Worm (Caenorhabditis elegans): ENCODE measurements around the gene F41D9.2.

The F41D9.2 gene

ce11 chrX:8381651-8382050, 3.1 kb downstream of the F41D9.2 start (continued):
- no peak for TF ChIP-seq F33H1.4 (GFP tag; IDR thresholded peaks at IDR 0.05)
- TF ChIP-seq ama-1 (optimal IDR thresholded peaks at IDR 0.05), result no peak
- peak in 1 of 2 experiments; percentile 59 for TF ChIP-seq ama-1 (GFP tag; optimal IDR thresholded peaks at IDR 0.05)
- TF ChIP-seq F39B2.1 (GFP tag; IDR thresholded peaks at IDR 0.05), result 0 out of 2 replicates have a peak, but pooled peaks have one; percentile 30

DNA sequence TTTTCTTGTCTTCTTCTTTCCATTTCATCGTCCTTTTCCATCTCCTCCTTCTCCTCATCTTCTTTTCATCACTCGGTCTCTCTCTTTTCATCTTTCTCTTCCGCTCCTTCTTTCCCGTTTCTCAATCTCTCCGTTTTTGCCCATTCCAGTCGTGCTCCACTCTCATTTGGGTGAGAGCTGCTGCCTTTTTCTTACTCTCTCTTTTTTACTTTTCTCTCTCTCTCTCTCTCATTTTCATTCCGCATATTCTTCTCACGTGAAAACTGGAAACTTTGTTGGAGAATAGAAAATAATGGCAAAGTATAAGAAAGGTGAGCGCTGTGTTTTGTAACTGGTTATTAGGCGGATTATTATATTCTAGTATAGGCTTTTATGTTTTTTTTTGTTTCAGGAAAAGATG, 6.4 kb downstream of the F41D9.2 start, which contains the start of gene tbc-18:
Gene tbc-18 (plus strand): TSS at position 246 of the 400 bp plus-strand sequence.
- TF ChIP-seq nhr-80 (tag; optimal IDR thresholded peaks at IDR 0.05), result peak; percentile 12
- peak; percentile 21 for TF ChIP-seq K12H6.12 (tag; optimal IDR thresholded peaks at IDR 0.05)
- peak in 1 of 3 experiments; percentile 2 for TF ChIP-seq lin-35 (GFP tag; optimal IDR thresholded peaks at IDR 0.05)
- TF ChIP-seq ZK185.1 (tag; optimal IDR thresholded peaks at IDR 0.05; ENCODE audit: poor library complexity, severe bottlenecking), result no peak
- TF ChIP-seq cebp-1 (GFP tag; IDR thresholded peaks at IDR 0.05), result no peak
- peak; percentile 54 for TF ChIP-seq cebp-1 (tag; optimal IDR thresholded peaks at IDR 0.05)
- no peak for TF ChIP-seq hsf-1 (GFP tag; IDR thresholded peaks at IDR 0.05)
- TF ChIP-seq ztf-18 (tag; optimal IDR thresholded peaks at IDR 0.05), result no peak
- peak; percentile 5 for TF ChIP-seq tbp1 (GFP tag; optimal IDR thresholded peaks at IDR 0.05)
- TF ChIP-seq C06A6.2 (GFP tag; conservative IDR thresholded peaks at IDR 0.05), result no peak

DNA sequence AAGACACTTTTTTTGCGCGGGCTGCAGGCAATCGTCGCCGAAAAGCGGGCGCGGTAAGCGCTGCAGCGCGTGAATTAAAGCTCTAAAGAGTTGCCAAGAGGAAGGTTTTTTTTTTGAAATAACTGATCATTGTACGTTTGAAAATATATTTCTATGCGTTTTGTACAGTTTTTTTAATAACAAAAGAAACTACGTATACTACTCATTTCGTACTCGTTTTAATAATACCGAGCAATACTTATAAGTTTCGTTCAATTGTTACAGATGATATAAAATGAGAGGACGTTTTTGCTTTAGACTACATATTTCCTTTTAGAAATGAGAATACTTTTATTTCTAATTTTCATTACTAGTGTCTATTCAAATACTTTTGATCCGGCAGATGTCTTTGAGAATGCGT, 12.8 kb downstream of the F41D9.2 start, which contains the start of gene nep-15:
Gene nep-15 (plus strand): TSS at position 301 of the 400 bp plus-strand sequence.
- TF ChIP-seq aptf-3 (GFP tag; IDR thresholded peaks at IDR 0.05) (no peak), madf-10 (tag; optimal IDR thresholded peaks at IDR 0.05) (no peak), ceh-100 (GFP tag; IDR thresholded peaks at IDR 0.05) (no peak), zfh-2 (GFP tag; conservative IDR thresholded peaks at IDR 0.05) (no peak), F33H1.4 (GFP tag; IDR thresholded peaks at IDR 0.05) (no peak), chd-7 (tag; optimal IDR thresholded peaks at IDR 0.05) (no peak)

DNA sequence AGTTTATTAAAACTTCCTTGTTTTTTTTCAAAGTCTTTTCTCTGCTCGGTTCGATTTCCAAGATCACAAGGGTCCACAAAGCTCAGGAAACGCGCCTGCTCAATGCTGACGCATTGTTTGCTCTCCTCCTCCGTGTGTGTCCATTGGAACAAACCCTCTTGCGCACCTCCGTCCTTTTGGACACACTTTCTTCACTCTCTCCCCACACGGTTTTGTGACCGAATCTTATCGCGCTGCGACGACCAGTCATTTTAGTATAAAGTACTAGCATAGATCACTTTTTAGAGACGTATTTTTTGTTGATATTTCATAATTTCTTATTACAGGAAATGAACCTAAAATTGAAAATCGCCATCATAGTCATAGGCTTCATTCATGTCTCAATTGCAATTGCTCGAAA, 16.5 kb downstream of the F41D9.2 start:
- TF ChIP-seq F23B12.7 (tag; optimal IDR thresholded peaks at IDR 0.05; ENCODE audit: insufficient read depth) (peak; percentile 29), lin-35 (GFP tag; optimal IDR thresholded peaks at IDR 0.05) (peak in 1 of 3 experiments; percentile 74), tbx-9 (tag; optimal IDR thresholded peaks at IDR 0.05; ENCODE audit: borderline replicate concordance) (no peak), nfya-1 (tag; optimal IDR thresholded peaks at IDR 0.05; ENCODE audit: borderline replicate concordance, insufficient read depth) (no peak), hmg-1.2 (GFP tag; IDR thresholded peaks at IDR 0.05) (peak; percentile 46), F39B2.1 (GFP tag; IDR thresholded peaks at IDR 0.05) (no peak), ztf-18 (tag; optimal IDR thresholded peaks at IDR 0.05) (peak; percentile 93), lsy-27 (tag; optimal IDR thresholded peaks at IDR 0.05; ENCODE audit: borderline replicate concordance, insufficient read depth) (no peak), bed-1 (GFP tag; IDR thresholded peaks at IDR 0.05) (no peak), nhr-90 (tag; optimal IDR thresholded peaks at IDR 0.05) (no peak), B0035.1 (tag; optimal IDR thresholded peaks at IDR 0.05) (no peak), cebp-2 (GFP tag; IDR thresholded peaks at IDR 0.05) (no peak), ets-4 (GFP tag; optimal IDR thresholded peaks at IDR 0.05) (no peak), tbp1 (GFP tag; optimal IDR thresholded peaks at IDR 0.05) (no peak), F33H1.4 (GFP tag; IDR thresholded peaks at IDR 0.05) (no peak), tlf-1 (GFP tag; optimal IDR thresholded peaks at IDR 0.05) (peak; percentile 8), die-1 (tag; optimal IDR thresholded peaks at IDR 0.05) (no peak), egl-18 (GFP tag; IDR thresholded peaks at IDR 0.05) (no peak), hlh-26 (GFP tag; conservative IDR thresholded peaks at IDR 0.05) (no peak), nfya-2 (GFP tag; IDR thresholded peaks at IDR 0.05) (no peak), attf-5 (GFP tag; optimal IDR thresholded peaks at IDR 0.05) (peak; percentile 58), Y95B8A.8 (GFP tag; IDR thresholded peaks at IDR 0.05) (no peak), lir-1 (GFP tag; conservative IDR thresholded peaks at IDR 0.05) (peak; percentile 46; the same call in 1 of the 2 replicates), mel-28 (tag; optimal IDR thresholded peaks at IDR 0.05; ENCODE audit: borderline replicate concordance) (no peak), B0336.3 (GFP tag; IDR thresholded peaks at IDR 0.05) (no peak; the same call in 1 of the 2 replicates), cebp-1 (GFP tag; IDR thresholded peaks at IDR 0.05) (peak; percentile 64; the same call in 1 of the 2 replicates), cebp-1 (tag; optimal IDR thresholded peaks at IDR 0.05) (peak; percentile 82), let-607 (tag; optimal IDR thresholded peaks at IDR 0.05) (peak in 1 of 2 experiments; percentile 28), Y53G8AR.9 (GFP tag; conservative IDR thresholded peaks at IDR 0.05) (0 out of 2 replicates have a peak, but pooled peaks have one; percentile 43), ekl-4 (GFP tag; IDR thresholded peaks at IDR 0.05) (no peak)
